Worm (Caenorhabditis elegans) whole organism, late embryonic: Measurements from ENCODE around the gene copz-1.

Experiments used
- C08G9.2 ChIP-seq: sonication (generic microtip); optimal IDR thresholded peaks from 2 replicates; lab custom pipeline; 2016; ENCODE audit warnings: mild to moderate bottlenecking, missing genetic modification characterization, moderate library complexity, missing compliant biosample characterization
- F13H6.1 ChIP-seq: sonication (generic microtip); optimal IDR thresholded peaks from 2 replicates; lab custom pipeline; 2016; ENCODE audit warnings: missing genetic modification characterization, missing compliant biosample characterization
- K02D7.2 ChIP-seq: sonication (generic microtip); optimal IDR thresholded peaks from 2 replicates; lab custom pipeline; 2017; ENCODE audit warnings: mild to moderate bottlenecking, missing genetic modification characterization, missing compliant biosample characterization
- K09A11.1 ChIP-seq: sonication (generic microtip); optimal IDR thresholded peaks from 2 replicates; lab custom pipeline; 2017; ENCODE audit warnings: antibody characterized with exemption, mild to moderate bottlenecking, missing genetic modification characterization, missing compliant biosample characterization; ENCODE audit not compliant: insufficient read depth
- T23F11.4 ChIP-seq: fragments of 200-800 bp; sonication (Bioruptor generic); optimal IDR thresholded peaks from 2 replicates; lab custom pipeline; 2018; ENCODE audit warnings: mild to moderate bottlenecking, missing genetic modification characterization, missing compliant biosample characterization
- Y22D7AL.16 ChIP-seq: sonication (generic microtip); optimal IDR thresholded peaks from 2 replicates; lab custom pipeline; 2016; ENCODE audit warnings: missing genetic modification characterization, missing compliant biosample characterization
- ahr-1 ChIP-seq: sonication (generic microtip); optimal IDR thresholded peaks from 2 replicates; lab custom pipeline; 2016; ENCODE audit warnings: missing genetic modification characterization, missing compliant biosample characterization
- ama-1 ChIP-seq: fragments of 150-350 bp; optimal IDR thresholded peaks from 2 replicates; lab custom pipeline; 2014
- ceh-18 ChIP-seq: sonication (generic microtip); optimal IDR thresholded peaks from 2 replicates; lab custom pipeline; 2016; ENCODE audit warnings: missing genetic modification characterization, missing compliant biosample characterization
- ceh-19 ChIP-seq: fragments of 200-800 bp; sonication (Bioruptor generic); optimal IDR thresholded peaks from 2 replicates; lab custom pipeline; 2018; ENCODE audit warnings: mild to moderate bottlenecking, missing genetic modification characterization, missing compliant biosample characterization
- ceh-22 ChIP-seq: sonication (generic microtip); optimal IDR thresholded peaks from 2 replicates; lab custom pipeline; 2017; ENCODE audit warnings: missing biosample characterization, missing genetic modification characterization
- ceh-24 ChIP-seq: sonication (generic microtip); optimal IDR thresholded peaks from 2 replicates; lab custom pipeline; 2016; ENCODE audit warnings: mild to moderate bottlenecking, missing genetic modification characterization, missing compliant biosample characterization
- ceh-31 ChIP-seq: sonication (generic microtip); optimal IDR thresholded peaks from 2 replicates; lab custom pipeline; 2016; ENCODE audit warnings: missing genetic modification characterization, missing compliant biosample characterization
- ceh-34 ChIP-seq: sonication (generic microtip); optimal IDR thresholded peaks from 2 replicates; lab custom pipeline; 2016; ENCODE audit warnings: mild to moderate bottlenecking, missing genetic modification characterization, missing compliant biosample characterization
- ceh-45 ChIP-seq: fragments of 200-800 bp; sonication (Bioruptor generic); IDR thresholded peaks from 2 replicates; pipeline ENCODE4 v1.3.6; 2022; ENCODE audit warnings: missing genetic modification reagents, missing genetic modification characterization, missing compliant biosample characterization
- ceh-48 ChIP-seq: sonication (generic microtip); optimal IDR thresholded peaks from 2 replicates; lab custom pipeline; 2016; ENCODE audit warnings: missing genetic modification characterization, inconsistent platforms, missing compliant biosample characterization
- ceh-6 ChIP-seq: fragments of 200-800 bp; sonication (Bioruptor generic); optimal IDR thresholded peaks from 2 replicates; lab custom pipeline; 2018; ENCODE audit warnings: mild to moderate bottlenecking, missing genetic modification characterization, missing compliant biosample characterization
- ceh-9 ChIP-seq: sonication (generic microtip); optimal IDR thresholded peaks from 2 replicates; lab custom pipeline; 2016; ENCODE audit warnings: mild to moderate bottlenecking, missing genetic modification characterization, inconsistent platforms, missing compliant biosample characterization
- che-1 ChIP-seq: sonication (generic microtip); optimal IDR thresholded peaks from 2 replicates; lab custom pipeline; 2016; ENCODE audit warnings: mild to moderate bottlenecking, missing genetic modification characterization, missing compliant biosample characterization
- dve-1 ChIP-seq: sonication (generic microtip); optimal IDR thresholded peaks from 2 replicates; lab custom pipeline; 2017; ENCODE audit warnings: antibody characterized with exemption, mild to moderate bottlenecking, missing genetic modification characterization, missing compliant biosample characterization
- elt-2 ChIP-seq: sonication (generic microtip); optimal IDR thresholded peaks from 2 replicates; lab custom pipeline; 2016; ENCODE audit warnings: missing genetic modification reagents, missing genetic modification characterization, missing compliant biosample characterization
- elt-4 ChIP-seq: sonication (generic microtip); optimal IDR thresholded peaks from 2 replicates; lab custom pipeline; 2016; ENCODE audit warnings: missing genetic modification characterization, missing compliant biosample characterization
- ets-4 ChIP-seq: sonication (generic microtip); optimal IDR thresholded peaks from 2 replicates; lab custom pipeline; 2016; ENCODE audit warnings: missing genetic modification characterization, missing compliant biosample characterization
- fax-1 ChIP-seq: sonication (generic microtip); optimal IDR thresholded peaks from 2 replicates; lab custom pipeline; 2016; ENCODE audit warnings: missing genotype, missing genetic modification characterization, missing compliant biosample characterization
- fkh-6 ChIP-seq: sonication (generic microtip); optimal IDR thresholded peaks from 2 replicates; lab custom pipeline; 2016; ENCODE audit warnings: missing genetic modification characterization, missing compliant biosample characterization
- gmeb-2 ChIP-seq: sonication (generic microtip); optimal IDR thresholded peaks from 2 replicates; lab custom pipeline; 2016; ENCODE audit warnings: missing genetic modification characterization, inconsistent platforms, missing compliant biosample characterization
- hlh-13 ChIP-seq: fragments of 200-800 bp; sonication (Bioruptor generic); optimal IDR thresholded peaks from 2 replicates; lab custom pipeline; 2018; ENCODE audit warnings: mild to moderate bottlenecking, missing genetic modification characterization, missing compliant biosample characterization
- hlh-15 ChIP-seq: sonication (generic microtip); optimal IDR thresholded peaks from 2 replicates; lab custom pipeline; 2016; ENCODE audit warnings: missing genetic modification characterization, missing compliant biosample characterization
- hlh-30 ChIP-seq: sonication (generic microtip); optimal IDR thresholded peaks from 2 replicates; lab custom pipeline; 2017; ENCODE audit warnings: antibody characterized with exemption, missing genetic modification characterization, missing compliant biosample characterization; ENCODE audit not compliant: insufficient read depth
- hlh-6 ChIP-seq: sonication (generic microtip); optimal IDR thresholded peaks from 2 replicates; lab custom pipeline; 2016; ENCODE audit warnings: missing genotype, missing genetic modification characterization, missing compliant biosample characterization
- hlh-8 ChIP-seq: sonication (generic microtip); optimal IDR thresholded peaks from 2 replicates; lab custom pipeline; 2016; ENCODE audit warnings: missing genotype, missing genetic modification characterization, missing compliant biosample characterization
- lim-6 ChIP-seq: sonication (generic microtip); optimal IDR thresholded peaks from 2 replicates; lab custom pipeline; 2016; ENCODE audit warnings: missing genetic modification characterization, missing compliant biosample characterization
- lin-11 ChIP-seq: fragments of 200-800 bp; sonication (Bioruptor generic); optimal IDR thresholded peaks from 2 replicates; lab custom pipeline; 2018; ENCODE audit warnings: mild to moderate bottlenecking, missing genetic modification characterization, missing compliant biosample characterization
- madf-2 ChIP-seq: sonication (generic microtip); optimal IDR thresholded peaks from 2 replicates; lab custom pipeline; 2017; ENCODE audit warnings: missing genetic modification characterization, missing compliant biosample characterization
- mec-3 ChIP-seq: sonication (generic microtip); optimal IDR thresholded peaks from 2 replicates; lab custom pipeline; 2016; ENCODE audit warnings: borderline replicate concordance, missing genetic modification characterization, missing compliant biosample characterization
- nfya-1 ChIP-seq: sonication (generic microtip); optimal IDR thresholded peaks from 2 replicates; lab custom pipeline; 2017; ENCODE audit warnings: missing genetic modification characterization, mild to moderate bottlenecking, missing compliant biosample characterization, antibody characterized with exemption, moderate library complexity
- nhr-11 ChIP-seq: fragments of 150-350 bp; optimal IDR thresholded peaks from 2 replicates; lab custom pipeline; 2014; ENCODE audit warnings: missing biosample characterization, missing genetic modification characterization
- nhr-232 ChIP-seq: sonication (generic microtip); optimal IDR thresholded peaks from 2 replicates; lab custom pipeline; 2016; ENCODE audit warnings: missing genetic modification characterization, missing compliant biosample characterization
- odd-2 ChIP-seq: sonication (generic microtip); optimal IDR thresholded peaks from 2 replicates; lab custom pipeline; 2017; ENCODE audit warnings: antibody characterized with exemption, mild to moderate bottlenecking, missing genetic modification characterization, missing compliant biosample characterization
- pat-9 ChIP-seq: fragments of 200-800 bp; sonication (Bioruptor generic); optimal IDR thresholded peaks from 2 replicates; lab custom pipeline; 2018; ENCODE audit warnings: mild to moderate bottlenecking, missing genetic modification characterization, moderate library complexity, missing compliant biosample characterization
- pha-2 ChIP-seq: sonication (generic microtip); optimal IDR thresholded peaks from 2 replicates; lab custom pipeline; 2017; ENCODE audit warnings: mild to moderate bottlenecking, missing genetic modification characterization, missing compliant biosample characterization
- pqm-1 ChIP-seq: sonication (generic microtip); optimal IDR thresholded peaks from 2 replicates; lab custom pipeline; 2016; ENCODE audit warnings: missing genetic modification characterization, missing compliant biosample characterization
- pros-1 ChIP-seq: fragments of 150-350 bp; optimal IDR thresholded peaks from 2 replicates; lab custom pipeline; 2014; ENCODE audit warnings: missing biosample characterization, missing genetic modification reagents, missing genetic modification characterization
- rnt-1 ChIP-seq: sonication (generic microtip); optimal IDR thresholded peaks from 2 replicates; lab custom pipeline; 2016; ENCODE audit warnings: missing genetic modification characterization, missing compliant biosample characterization
- sox-2 ChIP-seq: fragments of 200-800 bp; sonication (Bioruptor generic); IDR thresholded peaks from 2 replicates; pipeline ENCODE4 v1.3.6; 2022; ENCODE audit warnings: missing genetic modification reagents, missing genetic modification characterization, missing compliant biosample characterization
- sox-4 ChIP-seq: sonication (generic microtip); optimal IDR thresholded peaks from 2 replicates; lab custom pipeline; 2017; ENCODE audit warnings: mild to moderate bottlenecking, missing genetic modification characterization, inconsistent platforms, missing compliant biosample characterization
- syd-9 ChIP-seq: sonication (generic microtip); optimal IDR thresholded peaks from 2 replicates; lab custom pipeline; 2016; ENCODE audit warnings: mild to moderate bottlenecking, missing genetic modification characterization, moderate library complexity, missing compliant biosample characterization
- tbx-2 ChIP-seq: sonication (generic microtip); optimal IDR thresholded peaks from 2 replicates; lab custom pipeline; 2016; ENCODE audit warnings: missing genetic modification characterization, missing compliant biosample characterization
- ttx-3 ChIP-seq: sonication (generic microtip); optimal IDR thresholded peaks from 2 replicates; lab custom pipeline; 2016; ENCODE audit warnings: missing genetic modification reagents, missing genetic modification characterization, missing compliant biosample characterization
- unc-3 ChIP-seq, 2 experiments: fragments of 200-800 bp in 1 of 2; sonication (Bioruptor generic) in 1 of 2; sonication (generic microtip) in 1 of 2; conservative IDR thresholded peaks in 1 of 2; optimal IDR thresholded peaks in 1 of 2; 2 replicates each; pipeline versions ENCODE4 v1.3.6 to Lab custom; 2016 to 2022; ENCODE audit warnings: missing compliant biosample characterization in 2 of 2, missing genetic modification characterization in 2 of 2, missing genetic modification reagents in 1 of 2
- unc-42 ChIP-seq: sonication (generic microtip); optimal IDR thresholded peaks from 2 replicates; lab custom pipeline; 2016; ENCODE audit warnings: missing genotype, missing genetic modification characterization, missing compliant biosample characterization
- unc-86 ChIP-seq: sonication (generic microtip); optimal IDR thresholded peaks from 2 replicates; lab custom pipeline; 2016; ENCODE audit warnings: missing genetic modification characterization, missing compliant biosample characterization
- zip-5 ChIP-seq: sonication (generic microtip); optimal IDR thresholded peaks from 2 replicates; lab custom pipeline; 2016; ENCODE audit warnings: missing genetic modification characterization, missing compliant biosample characterization

Gene copz-1

ce11 chrII:10872541-10872940 is at the start of gene copz-1, which contains the start of gene cyn-4:
Gene copz-1, plus strand, starts transcription at chrII:10872879.
Gene cyn-4, minus strand, starts transcription at chrII:10872611.
- TF ChIP-seq syd-9 (tag; lab: Kevin White, UChicago) = no peak
- TF ChIP-seq tbx-2 (tag; lab: Kevin White, UChicago) = peak; percentile 92
- TF ChIP-seq hlh-30 = peak; percentile 81
- TF ChIP-seq pqm-1 (tag; lab: Kevin White, UChicago) = no peak
- no peak for TF ChIP-seq pros-1 (tag; lab: Kevin White, UChicago)
- peak; percentile 89 for TF ChIP-seq C08G9.2
- TF ChIP-seq nfya-1 (tag; lab: Kevin White, UChicago) = peak; percentile 60
- no peak for TF ChIP-seq hlh-13
- no peak for TF ChIP-seq pat-9 (tag; lab: Kevin White, UChicago)
- no peak for TF ChIP-seq ceh-45 (GFP tag; lab: Robert Waterston, UW)
- TF ChIP-seq nhr-232 (tag; lab: Kevin White, UChicago) = no peak
- TF ChIP-seq ceh-31 (tag; lab: Kevin White, UChicago) = peak; percentile 94
- no peak for TF ChIP-seq ttx-3 (tag; lab: Kevin White, UChicago)
- no peak for TF ChIP-seq hlh-15 (tag; lab: Kevin White, UChicago)
- peak; percentile 73 for TF ChIP-seq unc-42 (tag; lab: Kevin White, UChicago)
- no peak for TF ChIP-seq ahr-1 (tag; lab: Kevin White, UChicago)
- TF ChIP-seq zip-5 (tag; lab: Kevin White, UChicago) = peak; percentile 70
- TF ChIP-seq K02D7.2 (tag; lab: Kevin White, UChicago) = no peak
- TF ChIP-seq fkh-6 = no peak
- TF ChIP-seq rnt-1 = peak; percentile 41
- no peak for TF ChIP-seq lin-11 (tag; lab: Kevin White, UChicago)
- no peak for TF ChIP-seq dve-1
- 0 out of 2 replicates have a peak, but pooled peaks have one; percentile 17 for TF ChIP-seq unc-3 (GFP tag; conservative IDR thresholded peaks at IDR 0.05; lab: Robert Waterston, UW)
- no peak for TF ChIP-seq unc-3 (tag; optimal IDR thresholded peaks at IDR 0.05; lab: Kevin White, UChicago)
- no peak for TF ChIP-seq pha-2 (tag; lab: Kevin White, UChicago)
- TF ChIP-seq unc-86 (tag; lab: Kevin White, UChicago) = no peak
- no peak for TF ChIP-seq ceh-6
- TF ChIP-seq mec-3 (tag; lab: Kevin White, UChicago) = no peak
- TF ChIP-seq madf-2 (tag; lab: Kevin White, UChicago) = no peak
- TF ChIP-seq ceh-48 (tag; lab: Kevin White, UChicago) = no peak
- no peak for TF ChIP-seq che-1 (tag; lab: Kevin White, UChicago)
- TF ChIP-seq odd-2 (tag; lab: Kevin White, UChicago) = no peak
- TF ChIP-seq lim-6 (tag; lab: Kevin White, UChicago) = peak; percentile 48
- no peak for TF ChIP-seq ceh-22 (tag; lab: Kevin White, UChicago)
- peak; percentile 87 for TF ChIP-seq ets-4 (tag; lab: Kevin White, UChicago)
- peak; percentile 22 for TF ChIP-seq F13H6.1 (tag; lab: Kevin White, UChicago)
- no peak for TF ChIP-seq sox-2
- no peak for TF ChIP-seq nhr-11
- no peak for TF ChIP-seq sox-4 (tag; lab: Kevin White, UChicago)
- TF ChIP-seq T23F11.4 (GFP tag; lab: Kevin White, UChicago) = no peak
- TF ChIP-seq ceh-19 = peak; percentile 14
- TF ChIP-seq ceh-34 (tag; lab: Kevin White, UChicago) = peak; percentile 38
- TF ChIP-seq K09A11.1 (tag; lab: Kevin White, UChicago) = no peak
- TF ChIP-seq elt-4 (tag; lab: Kevin White, UChicago) = no peak
- no peak for TF ChIP-seq ceh-18 (tag; lab: Kevin White, UChicago)
- peak; percentile 55 for TF ChIP-seq hlh-8
- TF ChIP-seq Y22D7AL.16 (tag; lab: Kevin White, UChicago) = no peak
- no peak for TF ChIP-seq fax-1 (tag; lab: Kevin White, UChicago)
- TF ChIP-seq gmeb-2 = no peak
- TF ChIP-seq ceh-24 (tag; lab: Kevin White, UChicago) = no peak
- TF ChIP-seq ama-1 (lab: Kevin White, UChicago) = no peak
- TF ChIP-seq elt-2 (tag; lab: Kevin White, UChicago) = peak; percentile 65
- TF ChIP-seq ceh-9 (tag; lab: Kevin White, UChicago) = no peak
- TF ChIP-seq hlh-6 (tag; lab: Kevin White, UChicago) = no peak
